Worm (Caenorhabditis elegans): ENCODE measurements around the gene B0244.9.

DNA sequence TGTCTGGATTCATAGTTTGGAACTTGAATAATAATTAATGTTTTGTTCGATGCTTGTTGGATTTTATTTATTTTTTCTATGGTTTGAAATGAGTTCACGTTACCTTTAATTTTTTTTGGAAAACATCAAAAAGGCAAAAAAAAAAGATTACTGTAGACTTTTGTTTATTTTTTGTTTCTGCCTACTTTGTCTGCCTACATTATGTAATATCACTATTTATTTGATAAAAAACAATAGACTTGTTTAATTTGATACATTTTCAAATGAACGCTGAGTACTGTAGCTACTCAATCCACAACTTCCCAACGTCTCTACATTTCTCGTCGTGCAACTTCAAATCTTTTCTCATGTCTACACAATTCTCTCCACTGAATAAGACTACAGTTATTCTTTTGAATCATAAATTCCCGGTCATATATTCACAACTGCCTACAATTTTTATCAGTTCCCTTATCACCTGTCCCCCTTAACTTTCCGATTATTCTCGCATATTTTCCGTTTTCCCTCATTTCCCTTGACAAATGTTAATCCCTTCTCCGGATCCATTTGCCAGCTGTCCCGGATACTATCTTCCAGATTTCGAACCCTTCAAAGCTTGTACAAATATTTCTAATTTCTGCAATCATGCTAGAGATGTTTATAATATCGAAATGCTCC is at the start of gene B0244.9, which contains the start of gene B0244.7:
- TF ChIP-seq blmp-1 (tag; optimal IDR thresholded peaks at IDR 0.05) = no peak
- TF ChIP-seq lin-15B (tag; optimal IDR thresholded peaks at IDR 0.05) = no peak
- no peak for TF ChIP-seq egl-27 (tag; optimal IDR thresholded peaks at IDR 0.05)
